Worm (Caenorhabditis elegans) whole organism, young adult: ENCODE measurements around the gene pmp-2.

Experiments
- B0261.1 ChIP-seq: sonication (generic microtip); optimal IDR thresholded peaks from 2 replicates; lab custom pipeline; 2016; ENCODE audit warnings: mild to moderate bottlenecking, missing genetic modification characterization, moderate library complexity, missing compliant biosample characterization
- D2030.7 ChIP-seq: fragments of 200-800 bp; sonication (Bioruptor generic); IDR thresholded peaks from 2 replicates; pipeline ENCODE4 v1.3.6; 2022; ENCODE audit warnings: missing genetic modification reagents, missing genetic modification characterization, missing compliant biosample characterization
- F22D6.2 ChIP-seq: sonication (generic microtip); optimal IDR thresholded peaks from 2 replicates; lab custom pipeline; 2016; ENCODE audit warnings: mild to moderate bottlenecking, missing genetic modification characterization, missing compliant biosample characterization
- F33H1.4 ChIP-seq: fragments of 200-800 bp; sonication (Bioruptor generic); IDR thresholded peaks from 2 replicates; pipeline ENCODE4 v1.3.6; 2022; ENCODE audit warnings: missing genetic modification reagents, missing genetic modification characterization, missing compliant biosample characterization
- F52B5.7 ChIP-seq: sonication (generic microtip); optimal IDR thresholded peaks from 2 replicates; lab custom pipeline; 2016; ENCODE audit warnings: mild to moderate bottlenecking, missing genetic modification characterization, missing compliant biosample characterization
- F55B11.4 ChIP-seq: sonication (generic microtip); optimal IDR thresholded peaks from 2 replicates; lab custom pipeline; 2016; ENCODE audit warnings: missing compliant biosample characterization, missing genetic modification characterization, borderline replicate concordance; ENCODE audit not compliant: insufficient read depth
- F57C9.4 ChIP-seq: sonication (generic microtip); optimal IDR thresholded peaks from 2 replicates; lab custom pipeline; 2017; ENCODE audit warnings: mild to moderate bottlenecking, missing genetic modification characterization, missing compliant biosample characterization
- K11D2.4 ChIP-seq: fragments of 200-800 bp; sonication (Bioruptor generic); IDR thresholded peaks from 2 replicates; pipeline ENCODE4 v1.3.6; 2022; ENCODE audit warnings: missing genetic modification reagents, missing genetic modification characterization, missing compliant biosample characterization
- T07F8.4 ChIP-seq: sonication (generic microtip); optimal IDR thresholded peaks from 2 replicates; lab custom pipeline; 2016; ENCODE audit warnings: mild to moderate bottlenecking, missing genetic modification characterization, moderate library complexity, missing compliant biosample characterization
- T26A5.8 ChIP-seq: sonication (generic microtip); optimal IDR thresholded peaks from 2 replicates; lab custom pipeline; 2016; ENCODE audit warnings: missing genetic modification characterization, missing compliant biosample characterization
- Y53F4B.3 ChIP-seq: fragments of 200-800 bp; sonication (Bioruptor generic); IDR thresholded peaks from 2 replicates; pipeline ENCODE4 v1.3.6; 2022; ENCODE audit warnings: missing genetic modification reagents, missing genetic modification characterization, missing compliant biosample characterization
- Y56A3A.18 ChIP-seq: fragments of 200-800 bp; sonication (Bioruptor generic); IDR thresholded peaks from 2 replicates; pipeline ENCODE4 v1.3.6; 2022; ENCODE audit warnings: missing genetic modification reagents, missing genetic modification characterization, missing compliant biosample characterization
- Y67H2A.10 ChIP-seq: fragments of 200-800 bp; sonication (Bioruptor generic); conservative IDR thresholded peaks from 2 replicates; pipeline ENCODE4 v1.3.6; 2022; ENCODE audit warnings: missing genetic modification reagents, missing genetic modification characterization, missing compliant biosample characterization
- akir-1 ChIP-seq: fragments of 200-800 bp; sonication (Bioruptor generic); optimal IDR thresholded peaks from 2 replicates; lab custom pipeline; 2018; ENCODE audit warnings: mild to moderate bottlenecking, missing genetic modification characterization, moderate library complexity, missing compliant biosample characterization
- athp-1 ChIP-seq: sonication (generic microtip); optimal IDR thresholded peaks from 2 replicates; lab custom pipeline; 2017; ENCODE audit warnings: mild to moderate bottlenecking, missing genetic modification characterization, missing compliant biosample characterization
- attf-5 ChIP-seq: fragments of 200-800 bp; sonication (Bioruptor generic); optimal IDR thresholded peaks from 2 replicates; lab custom pipeline; 2018; ENCODE audit warnings: mild to moderate bottlenecking, missing genetic modification characterization, missing compliant biosample characterization
- attf-6 ChIP-seq: fragments of 200-800 bp; sonication (Bioruptor generic); IDR thresholded peaks from 2 replicates; pipeline ENCODE4 v1.3.6; 2022; ENCODE audit warnings: missing genetic modification reagents, missing genetic modification characterization, missing compliant biosample characterization
- bed-2 ChIP-seq: fragments of 200-800 bp; sonication (Bioruptor generic); IDR thresholded peaks from 2 replicates; pipeline ENCODE4 v1.3.6; 2022; ENCODE audit warnings: missing genetic modification reagents, missing genetic modification characterization, missing compliant biosample characterization
- cebp-1 ChIP-seq, 2 experiments: fragments of 200-800 bp in 1 of 2; sonication (Bioruptor generic) in 1 of 2; sonication (generic microtip) in 1 of 2; IDR thresholded peaks in 1 of 2; optimal IDR thresholded peaks in 1 of 2; 2 replicates each; pipeline versions ENCODE4 v1.3.6 to Lab custom; 2017 to 2022; ENCODE audit warnings: missing compliant biosample characterization in 2 of 2, missing genetic modification characterization in 2 of 2, mild to moderate bottlenecking in 1 of 2, missing genetic modification reagents in 1 of 2, moderate library complexity in 1 of 2
- ceh-40 ChIP-seq: fragments of 200-800 bp; sonication (Bioruptor generic); IDR thresholded peaks from 2 replicates; pipeline ENCODE4 v1.3.6; 2022; ENCODE audit warnings: missing genetic modification characterization, missing compliant biosample characterization
- ceh-58 ChIP-seq: fragments of 200-800 bp; sonication (Bioruptor generic); IDR thresholded peaks from 2 replicates; pipeline ENCODE4 v1.3.6; 2022; ENCODE audit warnings: missing genetic modification characterization, missing compliant biosample characterization
- chd-7 ChIP-seq: sonication (generic microtip); optimal IDR thresholded peaks from 2 replicates; lab custom pipeline; 2016; ENCODE audit warnings: mild to moderate bottlenecking, missing genetic modification characterization, moderate library complexity, missing compliant biosample characterization
- egrh-3 ChIP-seq: fragments of 200-800 bp; sonication (Bioruptor generic); IDR thresholded peaks from 2 replicates; pipeline ENCODE4 v1.3.6; 2022; ENCODE audit warnings: missing genetic modification reagents, missing genetic modification characterization, missing compliant biosample characterization
- fkh-3 ChIP-seq: sonication (generic microtip); optimal IDR thresholded peaks from 2 replicates; lab custom pipeline; 2016; ENCODE audit warnings: mild to moderate bottlenecking, missing genetic modification characterization, missing compliant biosample characterization
- gei-17 ChIP-seq: fragments of 200-800 bp; sonication (Bioruptor generic); optimal IDR thresholded peaks from 2 replicates; lab custom pipeline; 2018; ENCODE audit warnings: mild to moderate bottlenecking, missing genetic modification characterization, missing compliant biosample characterization
- hlh-12 ChIP-seq: sonication (generic microtip); optimal IDR thresholded peaks from 2 replicates; lab custom pipeline; 2016; ENCODE audit warnings: missing genetic modification characterization, missing compliant biosample characterization
- hsf-1 ChIP-seq: fragments of 200-800 bp; sonication (Bioruptor generic); IDR thresholded peaks from 2 replicates; pipeline ENCODE4 v1.3.6; 2022; ENCODE audit warnings: missing genetic modification reagents, missing genetic modification characterization, missing compliant biosample characterization
- let-526 ChIP-seq: fragments of 200-800 bp; sonication (Bioruptor generic); IDR thresholded peaks from 2 replicates; pipeline ENCODE4 v1.3.6; 2022; ENCODE audit warnings: missing genetic modification reagents, missing genetic modification characterization, missing compliant biosample characterization
- let-607 ChIP-seq, 2 experiments: fragments of 200-800 bp in 1 of 2; sonication (Bioruptor generic) in 1 of 2; sonication (generic microtip) in 1 of 2; optimal IDR thresholded peaks; 2 replicates each; lab custom pipeline; 2016 to 2018; ENCODE audit warnings: mild to moderate bottlenecking in 2 of 2, missing compliant biosample characterization in 2 of 2, missing genetic modification characterization in 2 of 2, moderate library complexity in 2 of 2, missing genotype in 1 of 2
- lin-35 ChIP-seq, 3 experiments: fragments of 150-350 bp in 2 of 3; sonication (generic microtip) in 1 of 3; optimal IDR thresholded peaks; 2 replicates each; lab custom pipeline; 2014 to 2018; ENCODE audit warnings: missing biosample characterization in 3 of 3, missing genetic modification characterization in 3 of 3, missing genetic modification reagents in 3 of 3
- lsy-27 ChIP-seq: sonication (generic microtip); optimal IDR thresholded peaks from 2 replicates; lab custom pipeline; 2017; ENCODE audit warnings: missing genetic modification characterization, mild to moderate bottlenecking, missing compliant biosample characterization, antibody characterized with exemption, missing genotype, borderline replicate concordance; ENCODE audit not compliant: insufficient read depth
- mcd-1 ChIP-seq: fragments of 200-800 bp; sonication (Bioruptor generic); IDR thresholded peaks from 2 replicates; pipeline ENCODE4 v1.3.6; 2022; ENCODE audit warnings: missing genetic modification reagents, missing genetic modification characterization, missing compliant biosample characterization
- mes-4 ChIP-seq: sonication (generic microtip); optimal IDR thresholded peaks from 2 replicates; lab custom pipeline; 2016; ENCODE audit warnings: missing genotype, missing genetic modification characterization, missing compliant biosample characterization
- mxl-1 ChIP-seq: sonication (generic microtip); optimal IDR thresholded peaks from 2 replicates; lab custom pipeline; 2016; ENCODE audit warnings: missing genetic modification characterization, missing compliant biosample characterization
- nfya-1 ChIP-seq: sonication (generic microtip); optimal IDR thresholded peaks from 2 replicates; lab custom pipeline; 2017; ENCODE audit warnings: antibody characterized with exemption, missing compliant biosample characterization, missing genetic modification characterization, borderline replicate concordance; ENCODE audit not compliant: insufficient read depth
- nfyb-1 ChIP-seq: fragments of 200-800 bp; sonication (Bioruptor generic); IDR thresholded peaks from 2 replicates; pipeline ENCODE4 v1.3.6; 2022; ENCODE audit warnings: missing genetic modification reagents, missing genetic modification characterization, missing compliant biosample characterization
- nhr-120 ChIP-seq: fragments of 200-800 bp; sonication (Bioruptor generic); IDR thresholded peaks from 2 replicates; pipeline ENCODE4 v1.3.6; 2022; ENCODE audit warnings: missing genetic modification characterization, missing compliant biosample characterization
- nhr-27 ChIP-seq: fragments of 200-800 bp; sonication (Bioruptor generic); optimal IDR thresholded peaks from 2 replicates; lab custom pipeline; 2018; ENCODE audit warnings: mild to moderate bottlenecking, missing genetic modification characterization, moderate library complexity, missing compliant biosample characterization
- nhr-90 ChIP-seq: sonication (generic microtip); optimal IDR thresholded peaks from 2 replicates; lab custom pipeline; 2016; ENCODE audit warnings: missing genotype, mild to moderate bottlenecking, missing genetic modification characterization, missing compliant biosample characterization
- snpc-1.1 ChIP-seq: sonication (generic microtip); optimal IDR thresholded peaks from 2 replicates; lab custom pipeline; 2017; ENCODE audit warnings: missing genetic modification characterization, mild to moderate bottlenecking, missing compliant biosample characterization, antibody characterized with exemption, moderate library complexity, missing genotype, missing genetic modification reagents; ENCODE audit not compliant: insufficient read depth
- snpc-1.3 ChIP-seq: sonication (generic microtip); optimal IDR thresholded peaks from 2 replicates; lab custom pipeline; 2017; ENCODE audit warnings: missing genetic modification characterization, mild to moderate bottlenecking, missing compliant biosample characterization, antibody characterized with exemption, moderate library complexity, missing genotype, missing genetic modification reagents; ENCODE audit not compliant: insufficient read depth
- somi-1 ChIP-seq: fragments of 200-800 bp; sonication (Bioruptor generic); optimal IDR thresholded peaks from 2 replicates; lab custom pipeline; 2018; ENCODE audit warnings: mild to moderate bottlenecking, missing genetic modification characterization, missing compliant biosample characterization
- tbp1 ChIP-seq: fragments of 200-800 bp; sonication (Bioruptor generic); optimal IDR thresholded peaks from 2 replicates; lab custom pipeline; 2018; ENCODE audit warnings: mild to moderate bottlenecking, missing genetic modification characterization, missing compliant biosample characterization
- tbx-9 ChIP-seq: sonication (generic microtip); optimal IDR thresholded peaks from 2 replicates; lab custom pipeline; 2016; ENCODE audit warnings: borderline replicate concordance, missing genetic modification characterization, inconsistent platforms, missing compliant biosample characterization
- ztf-18 ChIP-seq: sonication (generic microtip); optimal IDR thresholded peaks from 2 replicates; lab custom pipeline; 2016; ENCODE audit warnings: missing genotype, mild to moderate bottlenecking, missing genetic modification characterization, missing compliant biosample characterization
- ztf-22 ChIP-seq: fragments of 200-800 bp; sonication (Bioruptor generic); optimal IDR thresholded peaks from 2 replicates; lab custom pipeline; 2018; ENCODE audit warnings: mild to moderate bottlenecking, missing genetic modification characterization, moderate library complexity, missing compliant biosample characterization
- ztf-3 ChIP-seq: fragments of 200-800 bp; sonication (Bioruptor generic); optimal IDR thresholded peaks from 2 replicates; lab custom pipeline; 2018; ENCODE audit warnings: mild to moderate bottlenecking, missing genetic modification characterization, missing compliant biosample characterization

The pmp-2 gene

DNA sequence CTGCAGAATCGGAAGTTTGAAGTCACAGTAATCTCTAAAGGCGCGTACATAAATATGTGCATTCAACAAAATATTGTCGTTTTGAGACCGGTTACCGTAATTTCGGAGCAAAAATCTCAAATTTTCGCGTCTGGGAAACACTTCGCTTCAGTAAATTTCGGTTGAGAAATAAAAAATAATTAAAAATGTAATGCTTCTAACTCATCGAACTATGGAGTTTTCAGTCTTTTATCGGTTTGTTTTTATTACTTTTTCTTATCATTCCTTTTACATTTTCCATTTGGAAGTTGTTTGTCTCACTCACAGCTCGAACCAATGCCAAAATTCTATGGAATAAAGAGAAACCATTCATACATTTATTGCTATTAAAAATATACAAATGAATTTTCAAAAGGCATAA is 606 bp upstream of the pmp-2 start (continued):
- TF ChIP-seq lsy-27 (tag; lab: Kevin White, UChicago): no peak
- no peak for TF ChIP-seq snpc-1.3
- TF ChIP-seq T26A5.8 (tag; lab: Kevin White, UChicago): no peak
- peak in 1 of 3 experiments; percentile 32 for TF ChIP-seq lin-35 (GFP tag; optimal IDR thresholded peaks at IDR 0.05; lab: Kevin White, UChicago)
- peak; percentile 68; the same call in 1 of the 2 replicates for TF ChIP-seq Y56A3A.18 (GFP tag; lab: Robert Waterston, UW)
- no peak for TF ChIP-seq nhr-120 (GFP tag; lab: Robert Waterston, UW)
- peak; percentile 59 for TF ChIP-seq tbp1 (GFP tag; lab: Kevin White, UChicago)
- TF ChIP-seq chd-7 (tag; lab: Kevin White, UChicago): peak; percentile 21
- no peak for TF ChIP-seq D2030.7 (GFP tag; lab: Robert Waterston, UW)
- TF ChIP-seq F55B11.4 (tag; lab: Kevin White, UChicago): no peak
- TF ChIP-seq gei-17 (GFP tag; lab: Kevin White, UChicago): no peak
- no peak for TF ChIP-seq let-526 (GFP tag; lab: Robert Waterston, UW)
- TF ChIP-seq mcd-1: no peak
- TF ChIP-seq mes-4 (tag; lab: Kevin White, UChicago): no peak
- TF ChIP-seq ztf-3 (GFP tag; lab: Kevin White, UChicago): no peak
- TF ChIP-seq egrh-3 (GFP tag; lab: Robert Waterston, UW): no peak
- peak; percentile 60 for TF ChIP-seq nhr-90 (tag; lab: Kevin White, UChicago)
- TF ChIP-seq F33H1.4: no peak
- TF ChIP-seq attf-6 (GFP tag; lab: Robert Waterston, UW): no peak
- no peak for TF ChIP-seq ztf-22 (GFP tag; lab: Kevin White, UChicago)
- no peak for TF ChIP-seq ceh-58 (GFP tag; lab: Robert Waterston, UW)
- no peak for TF ChIP-seq akir-1 (GFP tag; lab: Kevin White, UChicago)
- TF ChIP-seq K11D2.4 (GFP tag; lab: Robert Waterston, UW): peak; percentile 81
- TF ChIP-seq ztf-18 (tag; lab: Kevin White, UChicago): no peak
- no peak for TF ChIP-seq T07F8.4
- no peak for TF ChIP-seq bed-2
- no peak for TF ChIP-seq ceh-40 (GFP tag; lab: Robert Waterston, UW)
- no peak for TF ChIP-seq Y53F4B.3 (GFP tag; lab: Robert Waterston, UW)
- TF ChIP-seq fkh-3 (tag; lab: Kevin White, UChicago): no peak
- no peak for TF ChIP-seq nfya-1
- no peak for TF ChIP-seq attf-5 (GFP tag; lab: Kevin White, UChicago)
- TF ChIP-seq F57C9.4 (tag; lab: Kevin White, UChicago): no peak
- no peak for TF ChIP-seq F22D6.2
- TF ChIP-seq snpc-1.1 (tag; lab: Kevin White, UChicago): no peak
- no peak for TF ChIP-seq hlh-12 (tag; lab: Kevin White, UChicago)
- peak; percentile 66 for TF ChIP-seq F52B5.7
- no peak for TF ChIP-seq B0261.1 (tag; lab: Kevin White, UChicago)
- no peak for TF ChIP-seq nfyb-1 (GFP tag; lab: Robert Waterston, UW)
- TF ChIP-seq hsf-1 (GFP tag; lab: Robert Waterston, UW): 0 out of 2 replicates have a peak, but pooled peaks have one; percentile 19
- no peak for TF ChIP-seq tbx-9 (tag; lab: Kevin White, UChicago)
- TF ChIP-seq athp-1 (tag; lab: Kevin White, UChicago): peak; percentile 56
- no peak for TF ChIP-seq mxl-1 (tag; lab: Kevin White, UChicago)
- 0 out of 2 replicates have a peak, but pooled peaks have one; percentile 45 for TF ChIP-seq cebp-1 (GFP tag; IDR thresholded peaks at IDR 0.05; lab: Robert Waterston, UW)
- TF ChIP-seq cebp-1 (tag; optimal IDR thresholded peaks at IDR 0.05; lab: Kevin White, UChicago): peak; percentile 82
- TF ChIP-seq somi-1: peak; percentile 34
- peak in 1 of 2 experiments; percentile 4 for TF ChIP-seq let-607 (tag; optimal IDR thresholded peaks at IDR 0.05; lab: Kevin White, UChicago)
- no peak for TF ChIP-seq Y67H2A.10 (GFP tag; lab: Robert Waterston, UW)
- no peak for TF ChIP-seq nhr-27 (tag; lab: Kevin White, UChicago)
